Fruit fly (Drosophila melanogaster): ENCODE measurements around the gene CG3587.

CG3587 gene

DNA sequence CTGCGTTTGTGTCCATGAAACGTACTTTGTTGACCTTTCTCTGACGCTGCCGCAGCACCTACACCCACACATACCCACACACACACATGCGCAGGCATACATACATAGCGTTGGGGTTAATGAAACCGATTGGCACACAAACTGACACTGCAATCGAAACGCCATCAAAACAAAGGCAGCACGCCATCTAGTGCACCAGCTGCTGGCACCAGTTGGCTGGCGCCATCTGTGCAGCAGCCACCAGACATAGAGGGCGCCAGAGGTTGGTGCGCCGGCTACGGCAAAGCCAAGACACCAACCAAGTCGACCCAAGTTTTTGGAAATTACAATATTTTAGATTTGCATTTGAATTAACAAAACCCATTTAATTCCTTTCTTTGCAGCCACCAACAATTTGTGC is 12.8 kb downstream of the CG3587 start (continued):
- TF ChIP-seq CG8119 (GFP tag; IDR thresholded peaks at IDR 0.05) (no peak), esn (GFP tag; optimal IDR thresholded peaks at IDR 0.05) (peak; percentile 31), eg (GFP tag; IDR thresholded peaks at IDR 0.05) (no peak), CG11294 (GFP tag; IDR thresholded peaks at IDR 0.05) (no peak), CG6792 (GFP tag; optimal IDR thresholded peaks at IDR 0.05) (peak; percentile 18), Met (GFP tag; optimal IDR thresholded peaks at IDR 0.05) (peak; percentile 26), Sox14 (GFP tag; optimal IDR thresholded peaks at IDR 0.05) (peak; percentile 65), fd85E (GFP tag; optimal IDR thresholded peaks at IDR 0.05) (no peak), vri (GFP tag; optimal IDR thresholded peaks at IDR 0.05) (no peak)

DNA sequence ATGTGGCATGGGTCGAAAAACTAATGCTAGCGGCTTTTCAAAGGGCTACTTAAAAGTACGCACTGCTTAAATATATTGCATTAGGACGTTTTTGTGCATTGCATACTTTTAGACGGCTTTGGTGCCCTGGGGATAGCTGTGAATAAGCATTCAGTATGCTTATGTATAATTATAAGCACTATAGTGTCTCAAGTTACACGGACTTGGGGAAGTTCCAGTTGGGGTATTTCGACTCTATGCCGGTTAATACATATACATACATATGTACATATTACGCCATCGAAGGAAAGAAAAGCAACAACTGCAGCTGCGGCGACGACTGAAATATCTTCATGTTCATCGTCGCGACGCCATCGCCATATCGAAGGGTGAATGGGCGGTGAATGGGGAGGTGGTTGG is 23.1 kb downstream of the CG3587 start:
- no peak for TF ChIP-seq Gug (GFP tag; IDR thresholded peaks at IDR 0.05)
- no peak for TF ChIP-seq Smox (GFP tag; optimal IDR thresholded peaks at IDR 0.05)
- no peak for TF ChIP-seq CG16779 (tag; optimal IDR thresholded peaks at IDR 0.05)
- TF ChIP-seq Ets96B (tag; optimal IDR thresholded peaks at IDR 0.05) = no peak
- TF ChIP-seq dac (GFP tag; optimal IDR thresholded peaks at IDR 0.05) = no peak
- TF ChIP-seq salr (GFP tag; optimal IDR thresholded peaks at IDR 0.05) = no peak
- no peak for TF ChIP-seq esn (GFP tag; optimal IDR thresholded peaks at IDR 0.05)
- no peak for TF ChIP-seq cyc (GFP tag; optimal IDR thresholded peaks at IDR 0.05)
- TF ChIP-seq ss (GFP tag; optimal IDR thresholded peaks at IDR 0.05) = no peak

DNA sequence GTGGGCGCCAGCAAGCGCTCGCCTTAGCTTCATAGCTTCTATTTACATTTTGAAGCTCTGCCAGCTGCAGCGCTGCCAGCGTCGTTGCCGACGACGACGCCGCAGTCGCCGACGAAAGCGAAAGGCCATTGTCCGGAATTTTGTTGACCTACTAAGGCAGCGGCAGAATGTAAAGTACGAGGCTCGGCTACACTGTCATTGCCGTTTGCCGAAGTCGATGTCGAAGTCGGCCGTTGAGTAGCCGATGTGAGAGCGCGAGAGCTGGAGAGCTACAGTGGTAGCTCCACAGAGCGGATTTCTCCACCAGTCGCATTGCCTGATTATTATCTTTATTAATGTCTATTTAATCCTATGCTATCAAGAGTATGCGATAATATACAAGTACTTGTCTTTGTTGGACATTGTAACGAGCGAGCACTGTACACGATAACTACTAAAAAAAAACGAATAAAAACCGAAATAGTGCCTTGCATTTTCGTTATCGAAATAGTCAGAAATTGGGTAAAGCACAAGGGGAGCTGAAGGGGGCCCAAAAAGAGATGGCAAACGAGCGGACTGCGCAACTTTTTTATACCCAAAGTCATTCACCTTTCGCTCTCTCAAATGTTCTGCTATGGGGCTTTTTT is 23.6 kb downstream of the CG3587 start:
- TF ChIP-seq CG11762 (GFP tag; optimal IDR thresholded peaks at IDR 0.05; ENCODE audit: insufficient read depth) (peak; percentile 73), eg (GFP tag; IDR thresholded peaks at IDR 0.05) (peak; percentile 98), dac (GFP tag; optimal IDR thresholded peaks at IDR 0.05) (peak; percentile 82), Hr4 (GFP tag; optimal IDR thresholded peaks at IDR 0.05) (peak; percentile 94), Eip93F (GFP tag; optimal IDR thresholded peaks at IDR 0.05) (peak; percentile 10), CG3919 (GFP tag; optimal IDR thresholded peaks at IDR 0.05) (peak; percentile 90), dsx (GFP tag; optimal IDR thresholded peaks at IDR 0.05; ENCODE audit: poor library complexity, severe bottlenecking) (peak; percentile 14), esn (GFP tag; optimal IDR thresholded peaks at IDR 0.05) (peak; percentile 82), Eip75B (GFP tag; optimal IDR thresholded peaks at IDR 0.05) (peak; percentile 84), Sox102F (GFP tag; optimal IDR thresholded peaks at IDR 0.05) (peak; percentile 79), acj6 (GFP tag; optimal IDR thresholded peaks at IDR 0.05) (peak; percentile 88), CG7368 (GFP tag; optimal IDR thresholded peaks at IDR 0.05) (peak; percentile 84), CG4318 (GFP tag; optimal IDR thresholded peaks at IDR 0.05) (peak; percentile 83), CG6792 (GFP tag; optimal IDR thresholded peaks at IDR 0.05) (peak; percentile 88), CG10631 (GFP tag; optimal IDR thresholded peaks at IDR 0.05) (peak; percentile 70), cyc (GFP tag; optimal IDR thresholded peaks at IDR 0.05) (peak; percentile 81), net (GFP tag; optimal IDR thresholded peaks at IDR 0.05) (peak; percentile 84), Sox15 (GFP tag; optimal IDR thresholded peaks at IDR 0.05) (peak; percentile 80), Met (GFP tag; optimal IDR thresholded peaks at IDR 0.05) (peak; percentile 74), topi (GFP tag; optimal IDR thresholded peaks at IDR 0.05) (peak; percentile 76), Hr38 (GFP tag; optimal IDR thresholded peaks at IDR 0.05) (peak; percentile 86), CG16779 (tag; optimal IDR thresholded peaks at IDR 0.05) (peak; percentile 72), CG32006 (GFP tag; optimal IDR thresholded peaks at IDR 0.05) (peak; percentile 92), Hr39 (GFP tag; optimal IDR thresholded peaks at IDR 0.05) (peak; percentile 82), CG8319 (GFP tag; optimal IDR thresholded peaks at IDR 0.05) (peak; percentile 77), CG1621 (tag; optimal IDR thresholded peaks at IDR 0.05) (peak; percentile 27), OdsH (GFP tag; optimal IDR thresholded peaks at IDR 0.05) (peak; percentile 91), salr (GFP tag; optimal IDR thresholded peaks at IDR 0.05) (peak; percentile 30 to 75), Ets96B (tag; optimal IDR thresholded peaks at IDR 0.05) (peak; percentile 36), Ets21C (GFP tag; optimal IDR thresholded peaks at IDR 0.05) (peak; percentile 59), CG10669 (GFP tag; optimal IDR thresholded peaks at IDR 0.05) (peak; percentile 55), CG6808 (GFP tag; optimal IDR thresholded peaks at IDR 0.05) (peak; percentile 27), CG15336 (GFP tag; IDR thresholded peaks at IDR 0.05) (peak; percentile 95), achi (GFP tag; optimal IDR thresholded peaks at IDR 0.05) (peak; percentile 85), Lpt (GFP tag; optimal IDR thresholded peaks at IDR 0.05) (peak; percentile 90), CG9139 (GFP tag; optimal IDR thresholded peaks at IDR 0.05) (no peak), pdm3 (GFP tag; optimal IDR thresholded peaks at IDR 0.05) (peak; percentile 92), Smox (GFP tag; optimal IDR thresholded peaks at IDR 0.05) (peak; percentile 72), CG6276 (GFP tag; optimal IDR thresholded peaks at IDR 0.05) (peak; percentile 91), Gug (GFP tag; IDR thresholded peaks at IDR 0.05) (peak; percentile 93)

All from whole organism, prepupa.